Fruit fly (Drosophila melanogaster) whole organism, embryonic: ENCODE results near the gene CG3119.

Source experiments
- Bteb2 ChIP-seq: fragments of 200-800 bp; sonication (Bioruptor generic); optimal IDR thresholded peaks from 2 replicates; lab custom pipeline; 2016; ENCODE audit warnings: missing biosample characterization, missing genetic modification characterization
- C15 ChIP-seq: fragments of 200-800 bp; sonication (Bioruptor generic); IDR thresholded peaks from 3 replicates; pipeline ENCODE4 v1.3.6; 2022; ENCODE audit warnings: missing biosample characterization, missing genetic modification characterization
- CG12391 ChIP-seq: fragments of 200-800 bp; sonication (Bioruptor generic); optimal IDR thresholded peaks from 3 replicates; lab custom pipeline; 2018; ENCODE audit warnings: missing biosample characterization, mild to moderate bottlenecking, missing genetic modification characterization, moderate library complexity
- CG12769 ChIP-seq: fragments of 200-800 bp; sonication (Bioruptor generic); optimal IDR thresholded peaks from 2 replicates; lab custom pipeline; 2019; ENCODE audit warnings: missing biosample characterization, mild to moderate bottlenecking, missing genetic modification characterization, moderate library complexity
- CG17361 ChIP-seq: fragments of 200-800 bp; sonication (Bioruptor generic); IDR thresholded peaks from 3 replicates; pipeline ENCODE4 v1.3.6; 2022; ENCODE audit warnings: missing biosample characterization, missing genetic modification characterization
- CG18764 ChIP-seq: fragments of 200-800 bp; sonication (Bioruptor generic); optimal IDR thresholded peaks from 3 replicates; lab custom pipeline; 2016; ENCODE audit warnings: missing biosample characterization, missing genetic modification characterization
- CG2712 ChIP-seq: fragments of 200-800 bp; optimal IDR thresholded peaks from 3 replicates; lab custom pipeline; 2019; ENCODE audit warnings: missing biosample characterization, mild to moderate bottlenecking, missing genetic modification characterization, moderate library complexity
- CG3281 ChIP-seq: fragments of 200-800 bp; sonication (Bioruptor generic); optimal IDR thresholded peaks from 3 replicates; lab custom pipeline; 2017; ENCODE audit warnings: missing biosample characterization, mild to moderate bottlenecking, missing genetic modification characterization
- CG42726 ChIP-seq: fragments of 200-800 bp; sonication (Bioruptor generic); IDR thresholded peaks from 2 replicates; pipeline ENCODE4 v1.3.6; 2022; ENCODE audit warnings: missing biosample characterization, missing genetic modification characterization; ENCODE audit not compliant: partially characterized antibody
- CG6254 ChIP-seq: fragments of 200-800 bp; sonication (Bioruptor generic); optimal IDR thresholded peaks from 3 replicates; lab custom pipeline; 2017; ENCODE audit warnings: mild to moderate bottlenecking, missing biosample characterization, missing genetic modification reagents, missing genetic modification characterization
- CG6765 ChIP-seq: fragments of 200-800 bp; sonication (Bioruptor generic); optimal IDR thresholded peaks from 3 replicates; lab custom pipeline; 2017; ENCODE audit warnings: missing biosample characterization, mild to moderate bottlenecking, missing genetic modification characterization
- CG7357 ChIP-seq: fragments of 200-800 bp; sonication (Bioruptor generic); IDR thresholded peaks from 3 replicates; pipeline ENCODE4 v1.3.6; 2022; ENCODE audit warnings: missing biosample characterization, missing genetic modification characterization
- CG7372 ChIP-seq: fragments of 200-800 bp; sonication (Bioruptor generic); IDR thresholded peaks from 2 replicates; pipeline ENCODE4 v1.3.6; 2022; ENCODE audit warnings: missing biosample characterization, missing genetic modification characterization
- CG8290 ChIP-seq, 3 experiments: fragments of 200-800 bp; sonication (Bioruptor generic); optimal IDR thresholded peaks; 2 replicates each; lab custom pipeline; 2016 to 2019; ENCODE audit warnings: missing biosample characterization in 3 of 3, missing genetic modification characterization in 3 of 3, mild to moderate bottlenecking in 2 of 3, moderate library complexity in 1 of 3
- CG9727 ChIP-seq: fragments of 200-800 bp; sonication (Bioruptor generic); optimal IDR thresholded peaks from 3 replicates; lab custom pipeline; 2017; ENCODE audit warnings: missing biosample characterization, mild to moderate bottlenecking, missing genetic modification characterization
- CoRest ChIP-seq: fragments of 200-800 bp; sonication (Bioruptor generic); optimal IDR thresholded peaks from 3 replicates; lab custom pipeline; 2018; ENCODE audit warnings: missing biosample characterization, mild to moderate bottlenecking, missing genetic modification characterization, moderate library complexity
- CrebB ChIP-seq: fragments of 200-800 bp; sonication (Bioruptor generic); optimal IDR thresholded peaks from 3 replicates; lab custom pipeline; 2018; ENCODE audit warnings: missing biosample characterization, mild to moderate bottlenecking, missing genetic modification characterization
- Dfd ChIP-seq, 2 experiments: fragments of >200 bp; optimal IDR thresholded peaks; 2 replicates each; lab custom pipeline; 2017; ENCODE audit warnings: missing biosample characterization in 2 of 2, missing genetic modification characterization in 2 of 2
- ERR ChIP-seq: fragments of 200-800 bp; sonication (Bioruptor generic); optimal IDR thresholded peaks from 2 replicates; lab custom pipeline; 2016; ENCODE audit warnings: missing biosample characterization, missing genetic modification characterization
- H2.0 ChIP-seq: fragments of 200-800 bp; sonication (Bioruptor generic); IDR thresholded peaks from 2 replicates; pipeline ENCODE4 v1.3.6; 2022; ENCODE audit warnings: missing biosample characterization, missing genetic modification characterization
- Myb ChIP-seq: fragments of 200-800 bp; sonication (Bioruptor generic); optimal IDR thresholded peaks from 2 replicates; lab custom pipeline; 2016; ENCODE audit warnings: missing biosample characterization, missing genetic modification characterization
- Oaz ChIP-seq: fragments of 200-800 bp; sonication (Bioruptor generic); IDR thresholded peaks from 2 replicates; pipeline ENCODE4 v1.3.6; 2022; ENCODE audit warnings: missing biosample characterization, missing genetic modification characterization
- Ravus ChIP-seq: fragments of 200-800 bp; sonication (Bioruptor generic); IDR thresholded peaks from 2 replicates; pipeline ENCODE4 v1.3.6; 2022; ENCODE audit warnings: missing biosample characterization, missing genetic modification characterization
- Rfx ChIP-seq: fragments of 200-800 bp; sonication (Bioruptor generic); IDR thresholded peaks from 2 replicates; pipeline ENCODE4 v1.3.6; 2022; ENCODE audit warnings: missing biosample characterization, missing genetic modification characterization
- Rx ChIP-seq: fragments of 200-800 bp; sonication (Bioruptor generic); IDR thresholded peaks from 2 replicates; pipeline ENCODE4 v1.3.6; 2022; ENCODE audit warnings: missing biosample characterization, missing genetic modification characterization
- aop ChIP-seq: fragments of 200-800 bp; sonication (Bioruptor generic); IDR thresholded peaks from 2 replicates; pipeline ENCODE4 v1.3.6; 2022; ENCODE audit warnings: missing biosample characterization, missing genetic modification characterization
- bsh ChIP-seq, 2 experiments: fragments of 200-800 bp; sonication (Bioruptor generic); optimal IDR thresholded peaks; 2 replicates each; lab custom pipeline; 2017 to 2018; ENCODE audit warnings: mild to moderate bottlenecking in 2 of 2, missing biosample characterization in 2 of 2, missing genetic modification characterization in 2 of 2, moderate library complexity in 1 of 2
- disco-r ChIP-seq: fragments of 200-800 bp; sonication (Bioruptor generic); optimal IDR thresholded peaks from 2 replicates; lab custom pipeline; 2016; ENCODE audit warnings: missing biosample characterization, missing genetic modification characterization
- fd102C ChIP-seq: fragments of 200-800 bp; sonication (Bioruptor generic); optimal IDR thresholded peaks from 2 replicates; lab custom pipeline; 2018; ENCODE audit warnings: missing biosample characterization, mild to moderate bottlenecking, missing genetic modification characterization, moderate library complexity
- ftz-f1 ChIP-seq: fragments of 200-800 bp; sonication (Bioruptor generic); optimal IDR thresholded peaks from 2 replicates; lab custom pipeline; 2016; ENCODE audit warnings: missing biosample characterization, missing genetic modification characterization
- gt ChIP-seq: fragments of 200-800 bp; sonication (Bioruptor generic); IDR thresholded peaks from 2 replicates; pipeline ENCODE4 v1.3.6; 2022; ENCODE audit warnings: missing biosample characterization, missing genetic modification characterization
- her ChIP-seq: fragments of 200-800 bp; sonication (Bioruptor generic); optimal IDR thresholded peaks from 2 replicates; lab custom pipeline; 2016; ENCODE audit warnings: missing biosample characterization, missing genetic modification characterization
- hkb ChIP-seq, 2 experiments: fragments of 200-800 bp in 1 of 2; fragments of >200 bp in 1 of 2; sonication (Bioruptor generic) in 1 of 2; IDR thresholded peaks in 1 of 2; optimal IDR thresholded peaks in 1 of 2; 2 replicates each; pipeline versions ENCODE4 v1.3.6 to Lab custom; 2017 to 2022; ENCODE audit warnings: missing biosample characterization in 1 of 2, missing genetic modification characterization in 1 of 2
- ken ChIP-seq: fragments of 200-800 bp; sonication (Bioruptor generic); IDR thresholded peaks from 3 replicates; pipeline ENCODE4 v1.3.6; 2022; ENCODE audit warnings: missing biosample characterization, missing genetic modification characterization
- pan ChIP-seq, 4 experiments: fragments of >200 bp in 3 of 4; fragments of 200-800 bp in 1 of 4; sonication (Bioruptor generic) in 1 of 4; optimal IDR thresholded peaks in 3 of 4; IDR thresholded peaks in 1 of 4; 2 replicates each; pipeline versions ENCODE4 v1.3.6 to Lab custom; 2017 to 2022; ENCODE audit warnings: missing biosample characterization in 2 of 4, missing genetic modification characterization in 2 of 4, mixed read lengths in 1 of 4
- sd ChIP-seq: fragments of 200-800 bp; sonication (Bioruptor generic); optimal IDR thresholded peaks from 3 replicates; lab custom pipeline; 2018; ENCODE audit warnings: missing biosample characterization, mild to moderate bottlenecking, missing genetic modification characterization, moderate library complexity
- sens ChIP-seq: fragments of 200-800 bp; sonication (Bioruptor generic); peaks from one replicate; lab custom pipeline; 2016; ENCODE audit warnings: missing biosample characterization, missing genetic modification characterization
- slbo ChIP-seq: fragments of 200-800 bp; sonication (Bioruptor generic); IDR thresholded peaks from 2 replicates; pipeline ENCODE4 v1.3.6; 2022; ENCODE audit warnings: missing biosample characterization, missing genetic modification characterization
- ssp ChIP-seq: fragments of 200-800 bp; sonication (Bioruptor generic); IDR thresholded peaks from 2 replicates; pipeline ENCODE4 v1.3.6; 2022; ENCODE audit warnings: missing biosample characterization, missing genetic modification characterization
- stc ChIP-seq: fragments of 200-800 bp; sonication (Bioruptor generic); IDR thresholded peaks from 2 replicates; pipeline ENCODE4 v1.3.6; 2022; ENCODE audit warnings: missing biosample characterization, missing genetic modification characterization
- sug ChIP-seq: fragments of 200-800 bp; optimal IDR thresholded peaks from 2 replicates; lab custom pipeline; 2019; ENCODE audit warnings: missing biosample characterization, mild to moderate bottlenecking, missing genetic modification characterization, moderate library complexity
- trem ChIP-seq: fragments of 200-800 bp; optimal IDR thresholded peaks from 3 replicates; lab custom pipeline; 2019; ENCODE audit warnings: missing biosample characterization, mild to moderate bottlenecking, missing genetic modification characterization, moderate library complexity
- twi ChIP-seq: fragments of 200-800 bp; optimal IDR thresholded peaks from 2 replicates; lab custom pipeline; 2019; ENCODE audit warnings: missing biosample characterization, mild to moderate bottlenecking, missing genetic modification characterization, moderate library complexity
- vfl ChIP-seq: fragments of 200-800 bp; sonication (Bioruptor generic); optimal IDR thresholded peaks from 2 replicates; lab custom pipeline; 2016; ENCODE audit warnings: missing biosample characterization, missing genetic modification characterization
- wdn ChIP-seq: fragments of 200-800 bp; sonication (Bioruptor generic); IDR thresholded peaks from 2 replicates; pipeline ENCODE4 v1.3.6; 2022; ENCODE audit warnings: missing biosample characterization, missing genetic modification characterization
- zen2 ChIP-seq: fragments of 200-800 bp; sonication (Bioruptor generic); IDR thresholded peaks from 3 replicates; pipeline ENCODE4 v1.3.6; 2022; ENCODE audit warnings: missing biosample characterization, missing genetic modification characterization; ENCODE audit not compliant: partially characterized antibody

CG3119 gene

DNA sequence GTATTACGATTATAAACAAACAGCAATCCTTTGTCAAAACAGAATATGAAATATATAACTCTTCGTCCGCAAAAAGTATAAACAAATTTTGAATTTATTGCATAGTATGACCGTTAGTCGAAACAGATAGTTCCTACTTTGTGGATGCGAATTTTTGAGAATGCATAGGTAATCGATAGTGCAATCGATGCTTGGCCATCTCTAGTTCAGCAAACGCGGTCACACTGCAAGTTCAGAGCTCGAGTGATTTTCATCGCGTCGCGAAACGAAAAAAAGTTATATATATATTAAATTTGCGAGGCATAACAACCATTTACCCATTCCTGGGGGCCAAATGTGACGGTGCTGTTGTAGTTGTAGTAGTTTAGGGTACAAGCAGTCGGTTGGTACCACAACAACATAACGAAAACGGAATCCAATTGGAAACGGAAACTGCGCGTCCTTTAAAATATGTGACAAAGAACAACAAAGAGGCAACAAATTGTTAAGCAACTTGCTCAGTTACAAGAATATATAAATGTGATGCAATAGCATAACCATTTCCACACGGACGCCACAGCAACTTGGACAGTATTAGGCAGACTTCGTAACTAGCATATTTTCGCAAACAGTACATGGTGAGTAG, 19.4 kb upstream of the CG3119 start, which contains the start of gene CG2991 (continued):
- TF ChIP-seq zen2 (GFP tag; lab: Robert Waterston, UW) (peak; percentile 70; the same call in 1 of the 3 replicates), CG7372 (GFP tag; lab: Robert Waterston, UW) (no peak), sug (peak; percentile 63), slbo (GFP tag; lab: Robert Waterston, UW) (no peak), CG2712 (tag; lab: Kevin White, UChicago) (peak; percentile 56), trem (peak; percentile 78), CG12391 (peak; percentile 40), twi (no peak), Oaz (GFP tag; lab: Robert Waterston, UW) (no peak), Bteb2 (GFP tag; lab: Kevin White, UChicago) (no peak), CG42726 (GFP tag; lab: Robert Waterston, UW) (peak; percentile 86), Ravus (no peak), ftz-f1 (GFP tag; lab: Kevin White, UChicago) (peak; percentile 15), CG3281 (GFP tag; lab: Kevin White, UChicago) (peak; percentile 6), ken (GFP tag; lab: Robert Waterston, UW) (0 out of 3 replicates have a peak, but pooled peaks have one; percentile 10), Rx (GFP tag; lab: Robert Waterston, UW) (no peak), Rfx (GFP tag; lab: Robert Waterston, UW) (peak; percentile 59), disco-r (GFP tag; lab: Kevin White, UChicago) (no peak)

DNA sequence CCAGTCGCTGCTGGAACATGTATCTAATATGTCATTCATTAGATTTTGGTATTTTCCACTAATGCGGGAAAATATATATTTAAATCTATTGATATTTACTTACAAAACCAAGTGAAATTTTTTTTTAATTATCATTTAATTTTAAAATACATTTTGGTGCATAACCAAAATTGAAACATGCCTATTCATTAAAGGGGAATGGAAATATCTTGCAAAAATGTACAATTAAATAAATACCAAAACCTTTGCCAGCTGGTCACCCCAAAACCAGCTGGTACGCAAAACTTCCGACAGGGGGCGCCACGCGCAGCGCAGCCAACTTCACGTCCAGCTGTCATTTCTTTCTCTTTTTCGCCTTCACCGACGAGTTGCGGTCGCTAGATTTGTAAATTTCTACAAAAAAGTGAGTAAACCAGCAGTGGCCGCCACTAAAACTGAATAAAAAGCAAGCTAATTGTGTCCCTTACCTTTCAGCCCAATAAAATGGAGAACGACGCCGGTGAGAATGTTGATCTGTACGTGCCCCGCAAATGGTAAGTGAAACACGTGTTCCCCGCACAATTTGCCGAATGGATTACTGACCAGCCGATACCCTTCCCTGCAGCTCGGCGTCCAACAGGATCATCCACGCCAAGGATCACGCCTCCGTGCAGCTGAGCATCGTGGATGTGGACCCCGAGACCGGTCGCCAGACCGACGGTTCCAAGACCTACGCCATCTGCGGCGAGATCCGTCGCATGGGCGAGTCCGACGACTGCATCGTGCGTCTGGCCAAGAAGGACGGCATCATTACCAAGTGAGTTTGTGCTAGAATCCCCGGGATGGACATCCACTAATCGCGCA, 18.4 kb upstream of the CG3119 start, which contains the start of the genes CG3104 and RpS21:
Gene CG3104 (minus strand): TSS at position 6 of the 843 bp plus-strand sequence.
Gene RpS21 (plus strand): TSS at position 298 of the 843 bp plus-strand sequence.
- TF ChIP-seq fd102C (GFP tag; lab: Kevin White, UChicago): peak; percentile 62
- TF ChIP-seq hkb (optimal IDR thresholded peaks at IDR 0.05; lab: Kevin White, UChicago): peak; percentile 87
- peak; percentile 65; the same call in 1 of the 2 replicates for TF ChIP-seq hkb (GFP tag; IDR thresholded peaks at IDR 0.05; lab: Robert Waterston, UW)
- TF ChIP-seq ssp (GFP tag; lab: Robert Waterston, UW): peak; percentile 81
- peak; percentile 70; the same call in 2 of the 3 replicates for TF ChIP-seq CG7357
- TF ChIP-seq ERR (GFP tag; lab: Kevin White, UChicago): peak; percentile 55
- peak; percentile 96 for TF ChIP-seq sens
- peak; percentile 77; the same call in 1 of the 2 replicates for TF ChIP-seq gt (GFP tag; lab: Robert Waterston, UW)
- TF ChIP-seq stc (GFP tag; lab: Robert Waterston, UW): peak; percentile 51
- no peak for TF ChIP-seq aop (GFP tag; lab: Robert Waterston, UW)
- TF ChIP-seq wdn (GFP tag; lab: Robert Waterston, UW): peak; percentile 78
- TF ChIP-seq sd (tag; lab: Kevin White, UChicago): peak; percentile 55
- TF ChIP-seq her (GFP tag; lab: Kevin White, UChicago): peak; percentile 80
- peak; percentile 86 for TF ChIP-seq CG8290 (GFP tag; optimal IDR thresholded peaks at IDR 0.05; lab: Kevin White, UChicago)
- TF ChIP-seq CG8290 (tag; optimal IDR thresholded peaks at IDR 0.05; lab: Kevin White, UChicago): peak; percentile 85 to 92
- TF ChIP-seq C15 (GFP tag; lab: Robert Waterston, UW): peak; percentile 82; the same call in 2 of the 3 replicates
- TF ChIP-seq Myb: peak; percentile 65
- TF ChIP-seq CoRest (tag; lab: Kevin White, UChicago): peak; percentile 84
- peak; percentile 82 for TF ChIP-seq trem
- peak; percentile 46 for TF ChIP-seq CG6254 (GFP tag; lab: Kevin White, UChicago)
- peak; percentile 76 for TF ChIP-seq CrebB (tag; lab: Kevin White, UChicago)
- peak; percentile 93 for TF ChIP-seq CG9727 (GFP tag; lab: Kevin White, UChicago)
- peak; percentile 89 for TF ChIP-seq H2.0 (GFP tag; lab: Robert Waterston, UW)
- peak; percentile 35 for TF ChIP-seq ftz-f1 (GFP tag; lab: Kevin White, UChicago)
- peak; percentile 34 to 69 for TF ChIP-seq bsh (GFP tag; optimal IDR thresholded peaks at IDR 0.05; lab: Kevin White, UChicago)
- TF ChIP-seq CG12769: peak; percentile 38
- TF ChIP-seq Dfd (GFP tag; optimal IDR thresholded peaks at IDR 0.05; lab: Kevin White, UChicago): no peak
- peak; percentile 12 for TF ChIP-seq vfl (GFP tag; lab: Kevin White, UChicago)
- TF ChIP-seq CG18764 (GFP tag; lab: Kevin White, UChicago): peak; percentile 82
- peak; percentile 85 for TF ChIP-seq CG17361 (GFP tag; lab: Robert Waterston, UW)
- TF ChIP-seq pan (optimal IDR thresholded peaks at IDR 0.05; lab: Kevin White, UChicago): no peak
- TF ChIP-seq pan (GFP tag; optimal IDR thresholded peaks at IDR 0.05 in 1 of 2, IDR thresholded peaks at IDR 0.05 in 1 of 2): peak in 1 of 2 experiments; percentile 85
- TF ChIP-seq CG6765 (GFP tag; lab: Kevin White, UChicago): peak; percentile 92
